Fruit fly (Drosophila melanogaster) S2 (cell line): ENCODE results near the gene Las.

Source experiments
- CG8478 ChIP-seq: fragments of >200 bp; optimal IDR thresholded peaks from 2 replicates; lab custom pipeline; 2018
- CTCF ChIP-seq, 2 experiments: fragments of >200 bp; optimal IDR thresholded peaks; 2 replicates each; lab custom pipeline; 2018

- TF ChIP-seq CTCF (optimal IDR thresholded peaks at IDR 0.05; lab: Kevin White, UChicago) (no peak), CG8478 (lab: Kevin White, UChicago) (no peak)
These were observed 36.8 kb downstream of the Las start for dm6 chr3L:20395257-20395909.
